Worm (Caenorhabditis elegans) whole organism, early embryonic: ENCODE data around the gene F52D2.5.

Experiments
- B0310.2 ChIP-seq: sonication (generic microtip); optimal IDR thresholded peaks from 2 replicates; lab custom pipeline; 2016; ENCODE audit warnings: mild to moderate bottlenecking, missing genetic modification characterization, missing compliant biosample characterization
- ama-1 ChIP-seq: fragments of 150-350 bp; optimal IDR thresholded peaks from 2 replicates; lab custom pipeline; 2014
- ceh-13 ChIP-seq: fragments of 200-800 bp; sonication (Bioruptor generic); optimal IDR thresholded peaks from 2 replicates; lab custom pipeline; 2018; ENCODE audit warnings: mild to moderate bottlenecking, missing genetic modification characterization, missing compliant biosample characterization
- ceh-36 ChIP-seq: sonication (generic microtip); optimal IDR thresholded peaks from 2 replicates; lab custom pipeline; 2016; ENCODE audit warnings: missing genetic modification characterization, inconsistent platforms, missing compliant biosample characterization
- flt-1 ChIP-seq: fragments of 200-800 bp; sonication (Bioruptor generic); IDR thresholded peaks from 2 replicates; pipeline ENCODE4 v1.3.6; 2022; ENCODE audit warnings: missing genetic modification characterization, missing compliant biosample characterization
- hmbx-1 ChIP-seq: sonication (generic microtip); optimal IDR thresholded peaks from 2 replicates; lab custom pipeline; 2016; ENCODE audit warnings: mild to moderate bottlenecking, missing genetic modification characterization, missing compliant biosample characterization
- hnd-1 ChIP-seq: sonication (generic microtip); optimal IDR thresholded peaks from 2 replicates; lab custom pipeline; 2016; ENCODE audit warnings: missing genetic modification characterization, missing compliant biosample characterization
- pes-1 ChIP-seq: fragments of 200-800 bp; sonication (Bioruptor generic); IDR thresholded peaks from 2 replicates; pipeline ENCODE4 v1.3.6; 2022; ENCODE audit warnings: missing genetic modification reagents, missing genetic modification characterization, missing compliant biosample characterization
- tbx-11 ChIP-seq: fragments of 200-800 bp; sonication (Bioruptor generic); IDR thresholded peaks from 2 replicates; pipeline ENCODE4 v1.3.6; 2022; ENCODE audit warnings: missing genetic modification characterization, missing compliant biosample characterization
- tbx-37 ChIP-seq: fragments of 200-800 bp; sonication (Bioruptor generic); conservative IDR thresholded peaks from 2 replicates; pipeline ENCODE4 v1.3.6; 2022; ENCODE audit warnings: missing genetic modification reagents, missing genetic modification characterization, missing compliant biosample characterization

DNA sequence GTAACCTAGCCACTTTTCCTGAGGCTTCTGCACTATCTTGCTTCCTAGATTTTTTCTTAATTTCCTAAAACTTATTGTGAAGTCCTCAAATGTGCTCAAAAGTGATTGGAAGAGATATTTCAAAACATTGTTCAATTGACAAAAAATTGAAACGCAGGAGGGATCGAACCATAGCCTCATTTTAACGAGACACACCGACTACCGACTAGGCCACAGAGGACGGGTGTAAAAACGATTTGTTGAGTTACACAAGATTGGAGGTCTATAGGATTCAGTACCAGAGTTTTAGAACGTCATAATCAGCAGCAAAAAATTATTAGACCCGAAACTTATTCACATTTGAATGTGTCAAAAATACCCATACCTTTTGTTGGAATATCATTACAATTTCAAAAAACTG is 35.4 kb downstream of the F52D2.5 start:
- TF ChIP-seq hmbx-1: no peak
- TF ChIP-seq ama-1: no peak
- TF ChIP-seq ceh-13 (GFP tag; lab: Kevin White, UChicago): no peak
- TF ChIP-seq ceh-36: no peak
- TF ChIP-seq tbx-11 (GFP tag; lab: Robert Waterston, UW): no peak
- TF ChIP-seq flt-1: 0 out of 2 replicates have a peak, but pooled peaks have one; percentile 8
- TF ChIP-seq pes-1: peak; percentile 34; the same call in 1 of the 2 replicates
- TF ChIP-seq B0310.2 (tag; lab: Kevin White, UChicago): no peak
- no peak for TF ChIP-seq hnd-1 (tag; lab: Kevin White, UChicago)
- TF ChIP-seq tbx-37 (GFP tag; lab: Robert Waterston, UW): no peak
